Worm (Caenorhabditis elegans) whole organism, young adult: ENCODE data around the gene srlf-4.

Experiments
- B0019.2 ChIP-seq: fragments of 200-800 bp; sonication (Bioruptor generic); conservative IDR thresholded peaks from 2 replicates; pipeline ENCODE4 v1.3.6; 2022; ENCODE audit warnings: missing genetic modification reagents, missing genetic modification characterization, missing compliant biosample characterization
- B0035.1 ChIP-seq: sonication (generic microtip); optimal IDR thresholded peaks from 2 replicates; lab custom pipeline; 2016; ENCODE audit warnings: missing genetic modification characterization, mild to moderate bottlenecking, missing compliant biosample characterization, missing genotype, missing genetic modification reagents
- F23B12.7 ChIP-seq: sonication (generic microtip); optimal IDR thresholded peaks from 2 replicates; lab custom pipeline; 2017; ENCODE audit warnings: missing genetic modification characterization, mild to moderate bottlenecking, missing compliant biosample characterization, antibody characterized with exemption, moderate library complexity; ENCODE audit not compliant: insufficient read depth
- F33H1.4 ChIP-seq: fragments of 200-800 bp; sonication (Bioruptor generic); IDR thresholded peaks from 2 replicates; pipeline ENCODE4 v1.3.6; 2022; ENCODE audit warnings: missing genetic modification reagents, missing genetic modification characterization, missing compliant biosample characterization
- F52B5.7 ChIP-seq: sonication (generic microtip); optimal IDR thresholded peaks from 2 replicates; lab custom pipeline; 2016; ENCODE audit warnings: mild to moderate bottlenecking, missing genetic modification characterization, missing compliant biosample characterization
- F55B11.4 ChIP-seq: sonication (generic microtip); optimal IDR thresholded peaks from 2 replicates; lab custom pipeline; 2016; ENCODE audit warnings: missing compliant biosample characterization, missing genetic modification characterization, borderline replicate concordance; ENCODE audit not compliant: insufficient read depth
- F57C9.4 ChIP-seq: sonication (generic microtip); optimal IDR thresholded peaks from 2 replicates; lab custom pipeline; 2017; ENCODE audit warnings: mild to moderate bottlenecking, missing genetic modification characterization, missing compliant biosample characterization
- K11D2.4 ChIP-seq: fragments of 200-800 bp; sonication (Bioruptor generic); IDR thresholded peaks from 2 replicates; pipeline ENCODE4 v1.3.6; 2022; ENCODE audit warnings: missing genetic modification reagents, missing genetic modification characterization, missing compliant biosample characterization
- T07F8.4 ChIP-seq: sonication (generic microtip); optimal IDR thresholded peaks from 2 replicates; lab custom pipeline; 2016; ENCODE audit warnings: mild to moderate bottlenecking, missing genetic modification characterization, moderate library complexity, missing compliant biosample characterization
- Y53G8AR.9 ChIP-seq: fragments of 200-800 bp; sonication (Bioruptor generic); conservative IDR thresholded peaks from 2 replicates; pipeline ENCODE4 v1.3.6; 2022; ENCODE audit warnings: missing genetic modification reagents, missing genetic modification characterization, missing compliant biosample characterization
- Y56A3A.18 ChIP-seq: fragments of 200-800 bp; sonication (Bioruptor generic); IDR thresholded peaks from 2 replicates; pipeline ENCODE4 v1.3.6; 2022; ENCODE audit warnings: missing genetic modification reagents, missing genetic modification characterization, missing compliant biosample characterization
- Y95B8A.8 ChIP-seq: fragments of 200-800 bp; sonication (Bioruptor generic); IDR thresholded peaks from 2 replicates; pipeline ENCODE4 v1.3.6; 2022; ENCODE audit warnings: missing genetic modification reagents, missing genetic modification characterization, missing compliant biosample characterization
- akir-1 ChIP-seq: fragments of 200-800 bp; sonication (Bioruptor generic); optimal IDR thresholded peaks from 2 replicates; lab custom pipeline; 2018; ENCODE audit warnings: mild to moderate bottlenecking, missing genetic modification characterization, moderate library complexity, missing compliant biosample characterization
- aptf-3 ChIP-seq: fragments of 200-800 bp; sonication (Bioruptor generic); IDR thresholded peaks from 2 replicates; pipeline ENCODE4 v1.3.6; 2022; ENCODE audit warnings: missing genetic modification characterization, missing compliant biosample characterization
- atf-7 ChIP-seq: sonication (generic microtip); optimal IDR thresholded peaks from 2 replicates; lab custom pipeline; 2017; ENCODE audit warnings: mild to moderate bottlenecking, missing genetic modification characterization, missing compliant biosample characterization
- attf-6 ChIP-seq: fragments of 200-800 bp; sonication (Bioruptor generic); IDR thresholded peaks from 2 replicates; pipeline ENCODE4 v1.3.6; 2022; ENCODE audit warnings: missing genetic modification reagents, missing genetic modification characterization, missing compliant biosample characterization
- bed-2 ChIP-seq: fragments of 200-800 bp; sonication (Bioruptor generic); IDR thresholded peaks from 2 replicates; pipeline ENCODE4 v1.3.6; 2022; ENCODE audit warnings: missing genetic modification reagents, missing genetic modification characterization, missing compliant biosample characterization
- ceh-27 ChIP-seq: fragments of 200-800 bp; sonication (Bioruptor generic); optimal IDR thresholded peaks from 2 replicates; lab custom pipeline; 2018; ENCODE audit warnings: mild to moderate bottlenecking, missing genetic modification characterization, moderate library complexity, missing compliant biosample characterization
- egl-18 ChIP-seq: fragments of 200-800 bp; sonication (Bioruptor generic); IDR thresholded peaks from 2 replicates; pipeline ENCODE4 v1.3.6; 2022; ENCODE audit warnings: missing genetic modification reagents, missing genetic modification characterization, missing compliant biosample characterization
- fkh-3 ChIP-seq: sonication (generic microtip); optimal IDR thresholded peaks from 2 replicates; lab custom pipeline; 2016; ENCODE audit warnings: mild to moderate bottlenecking, missing genetic modification characterization, missing compliant biosample characterization
- hlh-26 ChIP-seq: fragments of 200-800 bp; sonication (Bioruptor generic); conservative IDR thresholded peaks from 2 replicates; pipeline ENCODE4 v1.3.6; 2022; ENCODE audit warnings: missing genetic modification reagents, missing genetic modification characterization, missing compliant biosample characterization
- hrde-1 ChIP-seq: sonication (generic microtip); optimal IDR thresholded peaks from 2 replicates; lab custom pipeline; 2016; ENCODE audit warnings: missing genetic modification characterization, mild to moderate bottlenecking, missing compliant biosample characterization, moderate library complexity, missing genotype, missing genetic modification reagents, borderline replicate concordance
- hsf-1 ChIP-seq: fragments of 200-800 bp; sonication (Bioruptor generic); IDR thresholded peaks from 2 replicates; pipeline ENCODE4 v1.3.6; 2022; ENCODE audit warnings: missing genetic modification reagents, missing genetic modification characterization, missing compliant biosample characterization
- let-526 ChIP-seq: fragments of 200-800 bp; sonication (Bioruptor generic); IDR thresholded peaks from 2 replicates; pipeline ENCODE4 v1.3.6; 2022; ENCODE audit warnings: missing genetic modification reagents, missing genetic modification characterization, missing compliant biosample characterization
- lin-26 ChIP-seq: fragments of 200-800 bp; sonication (Bioruptor generic); IDR thresholded peaks from 2 replicates; pipeline ENCODE4 v1.3.6; 2022; ENCODE audit warnings: missing genetic modification reagents, missing genetic modification characterization, missing compliant biosample characterization
- lin-35 ChIP-seq, 3 experiments: fragments of 150-350 bp in 2 of 3; sonication (generic microtip) in 1 of 3; optimal IDR thresholded peaks; 2 replicates each; lab custom pipeline; 2014 to 2018; ENCODE audit warnings: missing biosample characterization in 3 of 3, missing genetic modification characterization in 3 of 3, missing genetic modification reagents in 3 of 3
- lir-1 ChIP-seq: fragments of 200-800 bp; sonication (Bioruptor generic); conservative IDR thresholded peaks from 2 replicates; pipeline ENCODE4 v1.3.6; 2022; ENCODE audit warnings: missing genetic modification reagents, missing genetic modification characterization, missing compliant biosample characterization
- madf-6 ChIP-seq: fragments of 200-800 bp; sonication (Bioruptor generic); IDR thresholded peaks from 2 replicates; pipeline ENCODE4 v1.3.6; 2022; ENCODE audit warnings: missing genetic modification reagents, missing genetic modification characterization, missing compliant biosample characterization
- mxl-1 ChIP-seq: sonication (generic microtip); optimal IDR thresholded peaks from 2 replicates; lab custom pipeline; 2016; ENCODE audit warnings: missing genetic modification characterization, missing compliant biosample characterization
- nhr-120 ChIP-seq: fragments of 200-800 bp; sonication (Bioruptor generic); IDR thresholded peaks from 2 replicates; pipeline ENCODE4 v1.3.6; 2022; ENCODE audit warnings: missing genetic modification characterization, missing compliant biosample characterization
- nhr-27 ChIP-seq: fragments of 200-800 bp; sonication (Bioruptor generic); optimal IDR thresholded peaks from 2 replicates; lab custom pipeline; 2018; ENCODE audit warnings: mild to moderate bottlenecking, missing genetic modification characterization, moderate library complexity, missing compliant biosample characterization
- pha-4 ChIP-seq: fragments of 150-350 bp; sonication (generic microtip); optimal IDR thresholded peaks from 2 replicates; lab custom pipeline; 2014; ENCODE audit warnings: missing biosample characterization, missing genetic modification reagents, missing genetic modification characterization
- snpc-1.3 ChIP-seq: sonication (generic microtip); optimal IDR thresholded peaks from 2 replicates; lab custom pipeline; 2017; ENCODE audit warnings: missing genetic modification characterization, mild to moderate bottlenecking, missing compliant biosample characterization, antibody characterized with exemption, moderate library complexity, missing genotype, missing genetic modification reagents; ENCODE audit not compliant: insufficient read depth
- sptf-2 ChIP-seq: fragments of 200-800 bp; sonication (Bioruptor generic); optimal IDR thresholded peaks from 2 replicates; lab custom pipeline; 2018; ENCODE audit warnings: mild to moderate bottlenecking, missing genetic modification characterization, missing compliant biosample characterization
- tbp1 ChIP-seq: fragments of 200-800 bp; sonication (Bioruptor generic); optimal IDR thresholded peaks from 2 replicates; lab custom pipeline; 2018; ENCODE audit warnings: mild to moderate bottlenecking, missing genetic modification characterization, missing compliant biosample characterization
- xnd-1 ChIP-seq: sonication (generic microtip); optimal IDR thresholded peaks from 2 replicates; lab custom pipeline; 2016; ENCODE audit warnings: missing genotype, missing genetic modification reagents, missing genetic modification characterization, missing compliant biosample characterization
- ztf-18 ChIP-seq: sonication (generic microtip); optimal IDR thresholded peaks from 2 replicates; lab custom pipeline; 2016; ENCODE audit warnings: missing genotype, mild to moderate bottlenecking, missing genetic modification characterization, missing compliant biosample characterization
- ztf-3 ChIP-seq: fragments of 200-800 bp; sonication (Bioruptor generic); optimal IDR thresholded peaks from 2 replicates; lab custom pipeline; 2018; ENCODE audit warnings: mild to moderate bottlenecking, missing genetic modification characterization, missing compliant biosample characterization
- ztf-6 ChIP-seq: fragments of 200-800 bp; sonication (Bioruptor generic); IDR thresholded peaks from 2 replicates; pipeline ENCODE4 v1.3.6; 2022; ENCODE audit warnings: missing genetic modification reagents, missing genetic modification characterization, missing compliant biosample characterization

The srlf-4 gene

ce11 chrIV:12957730-12958129 is 33.5 kb upstream of the srlf-4 start, which contains the start of gene F55G11.6:
TSS of gene F55G11.6 (plus strand) at chrIV:12958030.
- no peak for TF ChIP-seq nhr-120 (GFP tag; lab: Robert Waterston, UW)
- TF ChIP-seq pha-4 (tag; lab: Kevin White, UChicago) = no peak
- TF ChIP-seq atf-7 (tag; lab: Kevin White, UChicago) = no peak
- no peak for TF ChIP-seq attf-6
- no peak for TF ChIP-seq fkh-3
- TF ChIP-seq bed-2 (GFP tag; lab: Robert Waterston, UW) = no peak
- TF ChIP-seq lir-1 = no peak
- TF ChIP-seq nhr-27 (tag; lab: Kevin White, UChicago) = no peak
- TF ChIP-seq, all 124 proteins: peak for 0

- TF ChIP-seq F52B5.7 (tag; lab: Kevin White, UChicago) (no peak), hrde-1 (tag; lab: Kevin White, UChicago) (no peak), mxl-1 (tag; lab: Kevin White, UChicago) (no peak), hlh-26 (GFP tag; lab: Robert Waterston, UW) (no peak), ztf-18 (tag; lab: Kevin White, UChicago) (no peak), madf-6 (no peak), tbp1 (GFP tag; lab: Kevin White, UChicago) (no peak), let-526 (no peak), egl-18 (no peak), ztf-6 (GFP tag; lab: Robert Waterston, UW) (no peak), F57C9.4 (tag; lab: Kevin White, UChicago) (no peak), F23B12.7 (tag; lab: Kevin White, UChicago) (no peak), F55B11.4 (tag; lab: Kevin White, UChicago) (no peak), akir-1 (GFP tag; lab: Kevin White, UChicago) (no peak), snpc-1.3 (tag; lab: Kevin White, UChicago) (no peak), Y95B8A.8 (GFP tag; lab: Robert Waterston, UW) (no peak), Y56A3A.18 (GFP tag; lab: Robert Waterston, UW) (no peak)
These were observed 24.2 kb upstream of the srlf-4 start, which contains the start of gene F55G11.10 for ce11 chrIV:12948470-12948869. TSS of gene F55G11.10 (plus strand) at chrIV:12948770.

- TF ChIP-seq B0035.1 (tag; lab: Kevin White, UChicago) (no peak), T07F8.4 (tag; lab: Kevin White, UChicago) (no peak), sptf-2 (GFP tag; lab: Kevin White, UChicago) (no peak), hsf-1 (GFP tag; lab: Robert Waterston, UW) (no peak), F52B5.7 (tag; lab: Kevin White, UChicago) (no peak), ztf-18 (tag; lab: Kevin White, UChicago) (no peak), xnd-1 (tag; lab: Kevin White, UChicago) (no peak), lin-26 (GFP tag; lab: Robert Waterston, UW) (no peak), Y53G8AR.9 (GFP tag; lab: Robert Waterston, UW) (no peak), lin-35 (GFP tag; optimal IDR thresholded peaks at IDR 0.05; lab: Kevin White, UChicago) (no peak), aptf-3 (GFP tag; lab: Robert Waterston, UW) (no peak), ceh-27 (GFP tag; lab: Kevin White, UChicago) (no peak), K11D2.4 (GFP tag; lab: Robert Waterston, UW) (no peak), F33H1.4 (GFP tag; lab: Robert Waterston, UW) (no peak), attf-6 (no peak), ztf-3 (no peak), B0019.2 (GFP tag; lab: Robert Waterston, UW) (no peak)
These were observed 22.3 kb upstream of the srlf-4 start, which contains the start of gene F55G11.1 for ce11 chrIV:12946488-12946887. TSS of gene F55G11.1 (minus strand) at chrIV:12946588.
